Worm (Caenorhabditis elegans) whole organism, L1 larva: ENCODE measurements around the gene F19C7.4.

Source experiments
- ceh-8 ChIP-seq: fragments of 200-800 bp; sonication (Bioruptor generic); optimal IDR thresholded peaks from 2 replicates; lab custom pipeline; 2018; ENCODE audit warnings: mild to moderate bottlenecking, missing genetic modification characterization, moderate library complexity, missing compliant biosample characterization
- irx-1 ChIP-seq: sonication (generic microtip); optimal IDR thresholded peaks from 2 replicates; lab custom pipeline; 2016; ENCODE audit warnings: missing genetic modification characterization, missing compliant biosample characterization
- nhr-76 ChIP-seq: sonication (generic microtip); optimal IDR thresholded peaks from 2 replicates; lab custom pipeline; 2017; ENCODE audit warnings: missing biosample characterization, missing genetic modification characterization

DNA sequence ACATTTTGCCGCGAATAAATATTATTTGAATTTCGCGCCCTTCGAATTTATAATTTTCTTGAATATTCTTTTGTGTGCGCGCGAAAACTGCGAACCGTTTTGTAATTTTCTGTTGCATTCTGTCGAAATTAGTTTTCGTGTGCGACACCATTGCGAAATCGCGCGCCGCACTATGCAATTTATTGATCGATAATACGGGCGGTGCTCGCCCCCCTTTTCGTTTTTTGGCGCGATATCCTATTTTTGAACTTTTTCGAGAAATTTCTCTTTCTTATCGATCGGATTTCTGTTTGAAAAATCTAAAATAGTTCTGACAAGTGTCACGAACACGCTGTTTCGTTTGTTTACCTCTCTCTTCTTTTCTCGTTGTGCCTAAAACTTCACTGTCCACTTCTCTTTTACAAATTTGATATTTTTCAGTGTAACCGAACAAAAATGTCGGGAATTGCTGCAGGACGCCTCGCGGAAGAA, 48.0 kb downstream of the F19C7.4 start, which contains the start of gene ubc-9:
- TF ChIP-seq irx-1 (tag; lab: Kevin White, UChicago) (peak; percentile 22), nhr-76 (tag; lab: Kevin White, UChicago) (no peak), ceh-8 (GFP tag; lab: Kevin White, UChicago) (no peak)
